Worm (Caenorhabditis elegans): Measurements from ENCODE around the gene M03E7.2.

- TF ChIP-seq sdz-38 (tag; optimal IDR thresholded peaks at IDR 0.05) (no peak), snpc-4 (GFP tag; optimal IDR thresholded peaks at IDR 0.05) (no peak), snpc-4 (tag; optimal IDR thresholded peaks at IDR 0.05) (no peak), rcor-1 (GFP tag; IDR thresholded peaks at IDR 0.05) (no peak), snpc-1.3 (tag; optimal IDR thresholded peaks at IDR 0.05; ENCODE audit: insufficient read depth) (no peak)
Measured at ce11 chrV:5582308-5582707, 35.1 kb upstream of the M03E7.2 start.

Measured in whole organism, young adult.